Fruit fly (Drosophila melanogaster) whole organism, embryonic: ENCODE measurements around the gene CG14507.

Experiments
- B-H1 ChIP-seq: fragments of 200-800 bp; sonication (Bioruptor generic); IDR thresholded peaks from 3 replicates; pipeline ENCODE4 v1.3.6; 2022; ENCODE audit warnings: missing biosample characterization, missing genetic modification characterization
- CG11093 ChIP-seq: fragments of 200-800 bp; sonication (Bioruptor generic); IDR thresholded peaks from 3 replicates; pipeline ENCODE4 v1.3.6; 2022; ENCODE audit warnings: missing biosample characterization, missing genetic modification characterization
- CG11695 ChIP-seq: fragments of 200-800 bp; sonication (Bioruptor generic); IDR thresholded peaks from 3 replicates; pipeline ENCODE4 v1.3.6; 2022; ENCODE audit warnings: missing biosample characterization, missing genetic modification characterization
- CG11696 ChIP-seq: fragments of 200-800 bp; sonication (Bioruptor generic); IDR thresholded peaks from 2 replicates; pipeline ENCODE4 v1.3.6; 2022; ENCODE audit warnings: missing biosample characterization, missing genetic modification characterization
- CG14667 ChIP-seq: fragments of 200-800 bp; sonication (Bioruptor generic); IDR thresholded peaks from 2 replicates; pipeline ENCODE4 v1.3.6; 2022; ENCODE audit warnings: missing biosample characterization, missing genetic modification characterization
- CG1603 ChIP-seq: fragments of 200-800 bp; sonication (Bioruptor generic); optimal IDR thresholded peaks from 2 replicates; lab custom pipeline; 2019; ENCODE audit warnings: missing biosample characterization, mild to moderate bottlenecking, missing genetic modification characterization, moderate library complexity
- CG18619 ChIP-seq: fragments of 200-800 bp; sonication (Bioruptor generic); optimal IDR thresholded peaks from 3 replicates; lab custom pipeline; 2017; ENCODE audit warnings: missing biosample characterization, mild to moderate bottlenecking, missing genetic modification characterization
- CG2712 ChIP-seq: fragments of 200-800 bp; optimal IDR thresholded peaks from 3 replicates; lab custom pipeline; 2019; ENCODE audit warnings: missing biosample characterization, mild to moderate bottlenecking, missing genetic modification characterization, moderate library complexity
- CG30020 ChIP-seq: fragments of 200-800 bp; optimal IDR thresholded peaks from 2 replicates; lab custom pipeline; 2019; ENCODE audit warnings: missing biosample characterization, mild to moderate bottlenecking, missing genetic modification characterization, moderate library complexity
- CG34422 ChIP-seq: fragments of 200-800 bp; sonication (Bioruptor generic); IDR thresholded peaks from 3 replicates; pipeline ENCODE4 v1.3.6; 2022; ENCODE audit warnings: missing biosample characterization, missing genetic modification characterization
- CG3726 ChIP-seq: fragments of 200-800 bp; sonication (Bioruptor generic); IDR thresholded peaks from 3 replicates; pipeline ENCODE4, ENCODE4 v1.3.6; 2022; ENCODE audit warnings: missing biosample characterization, missing genetic modification characterization
- CG8290 ChIP-seq, 3 experiments: fragments of 200-800 bp; sonication (Bioruptor generic); optimal IDR thresholded peaks; 2 replicates each; lab custom pipeline; 2016 to 2019; ENCODE audit warnings: missing biosample characterization in 3 of 3, missing genetic modification characterization in 3 of 3, mild to moderate bottlenecking in 2 of 3, moderate library complexity in 1 of 3
- CG8765 ChIP-seq: fragments of 200-800 bp; sonication (Bioruptor generic); IDR thresholded peaks from 2 replicates; pipeline ENCODE4 v1.3.6; 2022; ENCODE audit warnings: missing biosample characterization, missing genetic modification characterization
- Deaf1 ChIP-seq: fragments of 200-800 bp; optimal IDR thresholded peaks from 3 replicates; lab custom pipeline; 2019; ENCODE audit warnings: missing biosample characterization, mild to moderate bottlenecking, missing genetic modification characterization, moderate library complexity
- Drgx ChIP-seq: fragments of 200-800 bp; sonication (Bioruptor generic); IDR thresholded peaks from 2 replicates; pipeline ENCODE4 v1.3.6; 2022; ENCODE audit warnings: missing biosample characterization, missing genetic modification characterization
- Gug ChIP-seq: fragments of 200-800 bp; sonication (Bioruptor generic); IDR thresholded peaks from 4 replicates; pipeline ENCODE4 v1.3.6; 2022; ENCODE audit warnings: missing biosample characterization, missing genetic modification characterization
- H2.0 ChIP-seq: fragments of 200-800 bp; sonication (Bioruptor generic); IDR thresholded peaks from 2 replicates; pipeline ENCODE4 v1.3.6; 2022; ENCODE audit warnings: missing biosample characterization, missing genetic modification characterization
- Med ChIP-seq: fragments of 200-800 bp; sonication (Bioruptor generic); peaks from one replicate; lab custom pipeline; 2016; ENCODE audit warnings: missing biosample characterization, missing genetic modification characterization, mild to moderate bottlenecking, inconsistent platforms, moderate library complexity
- Pdp1 ChIP-seq, 2 experiments: fragments of 200-800 bp; sonication (Bioruptor generic); optimal IDR thresholded peaks; 3 replicates each; lab custom pipeline; 2016; ENCODE audit warnings: missing biosample characterization in 2 of 2, missing genetic modification characterization in 2 of 2, mild to moderate bottlenecking in 1 of 2, moderate library complexity in 1 of 2
- Ptx1 ChIP-seq: fragments of 200-800 bp; sonication (Bioruptor generic); IDR thresholded peaks from 2 replicates; pipeline ENCODE4 v1.3.6; 2022; ENCODE audit warnings: missing biosample characterization, missing genetic modification characterization
- Rfx ChIP-seq: fragments of 200-800 bp; sonication (Bioruptor generic); IDR thresholded peaks from 2 replicates; pipeline ENCODE4 v1.3.6; 2022; ENCODE audit warnings: missing biosample characterization, missing genetic modification characterization
- Sin3A ChIP-seq: fragments of >200 bp; optimal IDR thresholded peaks from 2 replicates; lab custom pipeline; 2018
- Usf ChIP-seq: fragments of 200-800 bp; sonication (Bioruptor generic); optimal IDR thresholded peaks from 2 replicates; lab custom pipeline; 2017; ENCODE audit warnings: missing genotype, missing biosample characterization, missing genetic modification characterization
- Xrp1 ChIP-seq: fragments of 200-800 bp; sonication (Bioruptor generic); IDR thresholded peaks from 2 replicates; pipeline ENCODE4 v1.3.6; 2022; ENCODE audit warnings: missing biosample characterization, missing genetic modification characterization
- ab ChIP-seq: fragments of 200-800 bp; sonication (Bioruptor generic); optimal IDR thresholded peaks from 2 replicates; lab custom pipeline; 2016; ENCODE audit warnings: missing biosample characterization, missing genetic modification characterization
- ap ChIP-seq: fragments of 200-800 bp; sonication (Bioruptor generic); IDR thresholded peaks from 2 replicates; pipeline ENCODE4 v1.3.6; 2022; ENCODE audit warnings: missing biosample characterization, missing genetic modification characterization
- bigmax ChIP-seq: fragments of 200-800 bp; sonication (Bioruptor generic); optimal IDR thresholded peaks from 2 replicates; lab custom pipeline; 2018; ENCODE audit warnings: missing biosample characterization, mild to moderate bottlenecking, missing genetic modification characterization
- bsh ChIP-seq, 2 experiments: fragments of 200-800 bp; sonication (Bioruptor generic); optimal IDR thresholded peaks; 2 replicates each; lab custom pipeline; 2017 to 2018; ENCODE audit warnings: mild to moderate bottlenecking in 2 of 2, missing biosample characterization in 2 of 2, missing genetic modification characterization in 2 of 2, moderate library complexity in 1 of 2
- chinmo ChIP-seq: fragments of 200-800 bp; sonication (Bioruptor generic); IDR thresholded peaks from 4 replicates; pipeline ENCODE4 v1.3.6; 2022; ENCODE audit warnings: missing biosample characterization, missing genetic modification characterization; ENCODE audit not compliant: partially characterized antibody
- corto ChIP-seq: fragments of 200-800 bp; sonication (Bioruptor generic); optimal IDR thresholded peaks from 2 replicates; lab custom pipeline; 2016; ENCODE audit warnings: missing biosample characterization, mild to moderate bottlenecking, missing genetic modification characterization, moderate library complexity
- crol ChIP-seq: fragments of 200-800 bp; sonication (Bioruptor generic); IDR thresholded peaks from 2 replicates; pipeline ENCODE4 v1.3.6; 2022; ENCODE audit warnings: missing biosample characterization, missing genetic modification characterization
- dysf ChIP-seq: fragments of 200-800 bp; sonication (Bioruptor generic); IDR thresholded peaks from 3 replicates; pipeline ENCODE4 v1.3.6; 2022; ENCODE audit warnings: missing biosample characterization, missing genetic modification characterization
- ftz-f1 ChIP-seq: fragments of 200-800 bp; sonication (Bioruptor generic); optimal IDR thresholded peaks from 2 replicates; lab custom pipeline; 2016; ENCODE audit warnings: missing biosample characterization, missing genetic modification characterization
- gem ChIP-seq: fragments of 200-800 bp; sonication (Bioruptor generic); optimal IDR thresholded peaks from 2 replicates; lab custom pipeline; 2019; ENCODE audit warnings: missing biosample characterization, mild to moderate bottlenecking, missing genetic modification characterization, moderate library complexity
- grau ChIP-seq: fragments of 200-800 bp; optimal IDR thresholded peaks from 3 replicates; lab custom pipeline; 2019; ENCODE audit warnings: missing biosample characterization, mild to moderate bottlenecking, missing genetic modification characterization, moderate library complexity
- ind ChIP-seq: fragments of 200-800 bp; sonication (Bioruptor generic); optimal IDR thresholded peaks from 3 replicates; lab custom pipeline; 2016; ENCODE audit warnings: missing biosample characterization, missing genetic modification characterization
- lbe ChIP-seq: fragments of 200-800 bp; sonication (Bioruptor generic); optimal IDR thresholded peaks from 2 replicates; lab custom pipeline; 2016; ENCODE audit warnings: missing biosample characterization, mild to moderate bottlenecking, missing genetic modification characterization
- lilli ChIP-seq: fragments of 200-800 bp; sonication (Bioruptor generic); optimal IDR thresholded peaks from 3 replicates; lab custom pipeline; 2016; ENCODE audit warnings: missing biosample characterization, missing genetic modification characterization
- nom ChIP-seq: fragments of 200-800 bp; sonication (Bioruptor generic); optimal IDR thresholded peaks from 2 replicates; lab custom pipeline; 2017; ENCODE audit warnings: missing biosample characterization, missing genetic modification characterization, mild to moderate bottlenecking, moderate library complexity, missing genetic modification reagents
- prd ChIP-seq, 3 experiments: fragments of >200 bp in 2 of 3; fragments of 200-800 bp in 1 of 3; sonication (Bioruptor generic) in 1 of 3; optimal IDR thresholded peaks in 2 of 3; IDR thresholded peaks in 1 of 3; 2 replicates in 2 of 3; 3 replicates in 1 of 3; pipeline versions ENCODE4 v1.3.6 to Lab custom; 2017 to 2022; ENCODE audit warnings: missing biosample characterization in 1 of 3, missing genetic modification characterization in 1 of 3
- row ChIP-seq: fragments of 200-800 bp; sonication (Bioruptor generic); IDR thresholded peaks from 3 replicates; pipeline ENCODE4 v1.3.6; 2022; ENCODE audit warnings: missing biosample characterization, missing genetic modification characterization
- sd ChIP-seq: fragments of 200-800 bp; sonication (Bioruptor generic); optimal IDR thresholded peaks from 3 replicates; lab custom pipeline; 2018; ENCODE audit warnings: missing biosample characterization, mild to moderate bottlenecking, missing genetic modification characterization, moderate library complexity
- sens ChIP-seq: fragments of 200-800 bp; sonication (Bioruptor generic); peaks from one replicate; lab custom pipeline; 2016; ENCODE audit warnings: missing biosample characterization, missing genetic modification characterization
- sisA ChIP-seq: fragments of 200-800 bp; sonication (Bioruptor generic); IDR thresholded peaks from 2 replicates; pipeline ENCODE4 v1.3.6; 2022; ENCODE audit warnings: missing biosample characterization, missing genetic modification characterization
- slbo ChIP-seq: fragments of 200-800 bp; sonication (Bioruptor generic); IDR thresholded peaks from 2 replicates; pipeline ENCODE4 v1.3.6; 2022; ENCODE audit warnings: missing biosample characterization, missing genetic modification characterization
- ssp ChIP-seq: fragments of 200-800 bp; sonication (Bioruptor generic); IDR thresholded peaks from 2 replicates; pipeline ENCODE4 v1.3.6; 2022; ENCODE audit warnings: missing biosample characterization, missing genetic modification characterization
- zfh1 ChIP-seq: fragments of 200-800 bp; sonication (Bioruptor generic); IDR thresholded peaks from 3 replicates; pipeline ENCODE4 v1.3.6; 2022; ENCODE audit warnings: missing biosample characterization, missing genetic modification characterization

Gene CG14507

dm6 chr3R:29255963-29256527 is 28.5 kb upstream of the CG14507 start, which contains the start of gene CG45544:
Gene CG45544 (plus strand): TSS chr3R:29256485.
- TF ChIP-seq gem (tag; lab: Kevin White, UChicago) (peak; percentile 13), nom (GFP tag; lab: Kevin White, UChicago) (peak; percentile 83), Xrp1 (GFP tag; lab: Robert Waterston, UW) (peak; percentile 10; the same call in 1 of the 2 replicates), CG11696 (GFP tag; lab: Robert Waterston, UW) (no peak), sisA (GFP tag; lab: Robert Waterston, UW) (peak; percentile 38; the same call in 1 of the 2 replicates), Deaf1 (no peak), CG8290 (GFP tag; optimal IDR thresholded peaks at IDR 0.05; lab: Kevin White, UChicago) (no peak), CG8290 (tag; optimal IDR thresholded peaks at IDR 0.05; lab: Kevin White, UChicago) (peak in 1 of 2 experiments; percentile 6), Med (peak; percentile 30), crol (GFP tag; lab: Robert Waterston, UW) (peak; percentile 69), CG3726 (GFP tag; lab: Robert Waterston, UW) (no peak), Pdp1 (GFP tag; optimal IDR thresholded peaks at IDR 0.05; lab: Kevin White, UChicago) (peak in 1 of 2 experiments; percentile 22), grau (peak; percentile 66), bigmax (GFP tag; lab: Kevin White, UChicago) (no peak), Usf (GFP tag; lab: Kevin White, UChicago) (no peak), ssp (GFP tag; lab: Robert Waterston, UW) (peak; percentile 22; the same call in 1 of the 2 replicates), corto (GFP tag; lab: Kevin White, UChicago) (peak; percentile 96), Drgx (peak; percentile 71), ab (GFP tag; lab: Kevin White, UChicago) (no peak), CG14667 (GFP tag; lab: Robert Waterston, UW) (no peak), chinmo (GFP tag; lab: Robert Waterston, UW) (no peak), CG11093 (GFP tag; lab: Robert Waterston, UW) (no peak), ftz-f1 (GFP tag; lab: Kevin White, UChicago) (no peak), Rfx (GFP tag; lab: Robert Waterston, UW) (peak; percentile 45), sd (tag; lab: Kevin White, UChicago) (peak; percentile 61), B-H1 (GFP tag; lab: Robert Waterston, UW) (peak; percentile 32; the same call in 1 of the 3 replicates), prd (optimal IDR thresholded peaks at IDR 0.05; lab: Kevin White, UChicago) (no peak), prd (GFP tag; IDR thresholded peaks at IDR 0.05; lab: Robert Waterston, UW) (peak; percentile 23; the same call in 1 of the 3 replicates), Ptx1 (peak; percentile 26; the same call in 1 of the 2 replicates), row (GFP tag; lab: Robert Waterston, UW) (peak; percentile 55), lbe (peak; percentile 88), H2.0 (GFP tag; lab: Robert Waterston, UW) (no peak), slbo (GFP tag; lab: Robert Waterston, UW) (peak; percentile 24; the same call in 1 of the 2 replicates), CG1603 (tag; lab: Kevin White, UChicago) (peak; percentile 16), CG30020 (tag; lab: Kevin White, UChicago) (no peak), Gug (GFP tag; lab: Robert Waterston, UW) (0 out of 4 replicates have a peak, but pooled peaks have one; percentile 40), dysf (GFP tag; lab: Robert Waterston, UW) (peak; percentile 25; the same call in 1 of the 3 replicates), CG11695 (no peak), CG34422 (GFP tag; lab: Robert Waterston, UW) (peak; percentile 16; the same call in 1 of the 3 replicates), Sin3A (no peak), bsh (GFP tag; optimal IDR thresholded peaks at IDR 0.05; lab: Kevin White, UChicago) (peak in 1 of 2 experiments; percentile 83), CG18619 (GFP tag; lab: Kevin White, UChicago) (no peak), sens (GFP tag; lab: Kevin White, UChicago) (peak; percentile 76), lilli (no peak), ap (GFP tag; lab: Robert Waterston, UW) (no peak), CG8765 (GFP tag; lab: Robert Waterston, UW) (0 out of 2 replicates have a peak, but pooled peaks have one; percentile 19), CG2712 (peak; percentile 5), ind (peak; percentile 20), zfh1 (peak; percentile 29; the same call in 1 of the 3 replicates)
